Fruit fly (Drosophila melanogaster): ENCODE measurements around the gene inaF-B.
A peak's percentile ranks its signal among the peaks of the same experiment; 100 is the strongest.

inaF-B gene

dm6 chrX:11713808-11714528, 18.6 kb downstream of the inaF-B start:
- TF ChIP-seq Abd-B (GFP tag; optimal IDR thresholded peaks at IDR 0.05) = peak; percentile 25
- TF ChIP-seq Rel (GFP tag; optimal IDR thresholded peaks at IDR 0.05) = peak; percentile 12
- peak; percentile 59 for TF ChIP-seq Rel (tag; optimal IDR thresholded peaks at IDR 0.05)
- peak; percentile 29 for TF ChIP-seq OdsH (GFP tag; optimal IDR thresholded peaks at IDR 0.05)
- TF ChIP-seq dl (GFP tag; optimal IDR thresholded peaks at IDR 0.05; ENCODE audit: insufficient read depth in 1 of 2, partially characterized antibody in 2 of 2) = peak; percentile 86 to 91
- TF ChIP-seq pan (optimal IDR thresholded peaks at IDR 0.05) = no peak
- TF ChIP-seq CG9705 (GFP tag; optimal IDR thresholded peaks at IDR 0.05) = no peak
- TF ChIP-seq sage (GFP tag; optimal IDR thresholded peaks at IDR 0.05) = no peak
- TF ChIP-seq rgr (GFP tag; optimal IDR thresholded peaks at IDR 0.05) = peak; percentile 26
- no peak for TF ChIP-seq fru (GFP tag; optimal IDR thresholded peaks at IDR 0.05)
- TF ChIP-seq Hr83 (GFP tag; optimal IDR thresholded peaks at IDR 0.05; ENCODE audit: poor library complexity, severe bottlenecking) = peak; percentile 47
- peak; percentile 15 for TF ChIP-seq Sp1 (GFP tag; optimal IDR thresholded peaks at IDR 0.05)
- no peak for TF ChIP-seq Dfd (GFP tag; optimal IDR thresholded peaks at IDR 0.05)
- peak; percentile 91 for TF ChIP-seq psq (GFP tag; optimal IDR thresholded peaks at IDR 0.05)
- peak; percentile 91 for TF ChIP-seq Dif (GFP tag; optimal IDR thresholded peaks at IDR 0.05; ENCODE audit: partially characterized antibody)
- TF ChIP-seq tai (GFP tag; optimal IDR thresholded peaks at IDR 0.05) = no peak
- TF ChIP-seq Hr78 (GFP tag; optimal IDR thresholded peaks at IDR 0.05) = peak; percentile 48
- TF ChIP-seq N (GFP tag; optimal IDR thresholded peaks at IDR 0.05) = peak; percentile 81
- peak; percentile 38 for TF ChIP-seq h (GFP tag; optimal IDR thresholded peaks at IDR 0.05)
- no peak for TF ChIP-seq CrebA (GFP tag; optimal IDR thresholded peaks at IDR 0.05; ENCODE audit: borderline replicate concordance)

DNA sequence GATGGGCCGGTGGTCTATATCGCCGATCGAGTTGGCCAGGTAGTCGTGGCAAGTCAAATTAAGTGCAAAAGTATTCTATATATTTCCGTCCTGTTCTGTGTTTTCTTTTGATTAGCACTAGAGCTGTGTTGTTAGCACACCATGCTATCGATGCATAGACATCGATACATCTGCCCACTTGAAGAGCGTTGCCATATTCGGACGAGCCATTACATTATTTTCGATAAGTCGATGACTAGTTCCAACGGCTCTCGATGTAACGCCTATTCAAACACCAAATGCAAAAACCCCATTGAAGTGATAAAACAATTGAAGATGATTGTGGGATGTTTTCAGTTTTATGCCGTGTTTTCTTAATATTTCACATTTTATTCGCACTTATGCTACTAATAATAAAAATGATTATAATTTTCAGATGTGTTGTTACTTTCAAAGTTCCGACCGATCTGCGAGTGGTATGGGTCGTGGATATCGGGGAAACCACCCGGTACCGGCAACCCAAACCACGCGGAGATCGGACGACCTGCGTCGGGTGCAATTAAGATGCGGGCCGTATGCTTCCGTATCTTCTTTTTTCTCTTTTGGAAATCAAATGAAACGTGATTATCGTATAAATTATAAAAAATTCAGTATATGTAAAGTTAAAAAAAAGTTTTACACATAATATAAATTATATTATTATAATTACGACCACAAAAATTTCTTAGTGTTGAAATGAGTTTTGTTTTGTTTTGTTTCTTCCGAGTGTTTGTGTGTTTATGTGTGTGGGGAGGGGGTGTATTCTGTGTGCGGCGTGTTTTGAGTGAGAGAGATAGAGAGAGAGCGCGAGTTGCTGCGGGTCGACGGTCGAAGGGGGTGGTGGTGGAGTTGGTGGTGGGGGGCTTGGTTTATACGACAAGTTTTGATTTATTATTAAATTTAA, 22.5 kb downstream of the inaF-B start, which contains the start of gene FucT6:
Gene FucT6, minus strand, starts transcription at position 153 of the 922 bp plus-strand sequence.
- TF ChIP-seq psq (GFP tag; optimal IDR thresholded peaks at IDR 0.05) (peak; percentile 4), Jra (GFP tag; optimal IDR thresholded peaks at IDR 0.05) (peak; percentile 39), Rel (GFP tag; optimal IDR thresholded peaks at IDR 0.05) (no peak), Rel (tag; optimal IDR thresholded peaks at IDR 0.05) (peak; percentile 98), Sp1 (GFP tag; optimal IDR thresholded peaks at IDR 0.05) (peak; percentile 17), CG32264 (GFP tag; optimal IDR thresholded peaks at IDR 0.05) (no peak), jim (GFP tag; optimal IDR thresholded peaks at IDR 0.05) (peak; percentile 39), h (GFP tag; optimal IDR thresholded peaks at IDR 0.05) (peak; percentile 24), rgr (GFP tag; optimal IDR thresholded peaks at IDR 0.05) (peak; percentile 14), Myc (optimal IDR thresholded peaks at IDR 0.05) (no peak), foxo (GFP tag; optimal IDR thresholded peaks at IDR 0.05) (peak in 1 of 2 experiments; percentile 4)

DNA sequence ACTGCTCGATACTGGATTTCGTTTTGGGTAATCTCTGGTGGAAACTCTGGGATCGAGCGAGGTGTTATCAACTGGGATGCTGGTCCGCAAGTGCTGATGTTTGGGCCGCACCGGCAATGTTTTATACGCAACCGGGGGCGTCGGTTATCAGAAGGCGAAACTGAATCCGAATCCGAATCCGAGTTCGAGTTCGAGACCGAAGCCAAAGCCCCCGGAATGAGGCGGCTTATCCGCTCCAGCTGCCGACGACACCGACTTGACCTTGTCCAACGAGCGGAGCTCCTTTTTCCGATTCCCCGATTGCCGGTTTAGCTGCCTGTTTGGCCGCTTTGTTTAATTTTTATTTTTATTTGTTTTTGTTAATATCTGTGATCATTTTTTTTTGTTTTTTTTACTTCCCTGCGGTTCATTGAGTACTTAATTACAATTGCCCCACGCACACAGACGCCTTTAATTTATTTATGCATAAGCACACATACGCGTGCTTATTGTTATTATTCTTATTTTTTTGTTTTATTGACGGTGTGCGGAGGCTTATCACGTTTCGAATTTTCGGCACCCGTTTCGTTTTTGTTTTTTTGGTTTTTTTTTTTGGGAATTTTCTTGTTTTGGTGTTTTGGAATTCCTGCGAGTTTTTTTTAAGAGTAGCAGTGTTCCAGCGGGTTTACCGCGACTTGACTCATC, 27.5 kb downstream of the inaF-B start, which contains the start of gene CG2444:
Gene CG2444, minus strand, starts transcription at position 372 of the 684 bp plus-strand sequence.
- peak; percentile 7 for TF ChIP-seq sage (GFP tag; optimal IDR thresholded peaks at IDR 0.05)
- TF ChIP-seq Rel (GFP tag; optimal IDR thresholded peaks at IDR 0.05) = peak; percentile 33
- TF ChIP-seq Rel (tag; optimal IDR thresholded peaks at IDR 0.05) = peak; percentile 48
- no peak for TF ChIP-seq dmrt93B (GFP tag; optimal IDR thresholded peaks at IDR 0.05)
- TF ChIP-seq Sp1 (GFP tag; optimal IDR thresholded peaks at IDR 0.05) = peak; percentile 52

dm6 chrX:11700765-11701164, 31.8 kb downstream of the inaF-B start:
- TF ChIP-seq jim (GFP tag; optimal IDR thresholded peaks at IDR 0.05) = no peak
- no peak for TF ChIP-seq foxo (GFP tag; optimal IDR thresholded peaks at IDR 0.05)
- TF ChIP-seq rgr (GFP tag; optimal IDR thresholded peaks at IDR 0.05) = no peak
- no peak for TF ChIP-seq woc (GFP tag; optimal IDR thresholded peaks at IDR 0.05)
- TF ChIP-seq dl (GFP tag; optimal IDR thresholded peaks at IDR 0.05; ENCODE audit: insufficient read depth in 1 of 2, partially characterized antibody in 2 of 2) = no peak
- TF ChIP-seq br (GFP tag; optimal IDR thresholded peaks at IDR 0.05) = no peak
- TF ChIP-seq Hr78 (GFP tag; optimal IDR thresholded peaks at IDR 0.05) = no peak
- TF ChIP-seq Dfd (GFP tag; optimal IDR thresholded peaks at IDR 0.05) = peak; percentile 85
